Worm (Caenorhabditis elegans) whole organism, L3 larva: ENCODE data around the gene srw-67.

Experiments
- R02D3.7 ChIP-seq: fragments of 150-350 bp; optimal IDR thresholded peaks from 2 replicates; lab custom pipeline; 2014; ENCODE audit warnings: missing biosample characterization, missing genetic modification characterization
- ZK546.5 ChIP-seq: sonication (generic microtip); optimal IDR thresholded peaks from 2 replicates; lab custom pipeline; 2017; ENCODE audit warnings: missing biosample characterization, missing genetic modification characterization
- aly-2 ChIP-seq: fragments of 150-350 bp; optimal IDR thresholded peaks from 2 replicates; lab custom pipeline; 2014; ENCODE audit warnings: missing biosample characterization, missing genetic modification characterization
- ama-1 ChIP-seq: fragments of 150-350 bp; optimal IDR thresholded peaks from 2 replicates; lab custom pipeline; 2018
- ceh-28 ChIP-seq: fragments of 150-350 bp; optimal IDR thresholded peaks from 2 replicates; lab custom pipeline; 2014; ENCODE audit warnings: missing biosample characterization, missing genetic modification reagents, missing genetic modification characterization
- ceh-82 ChIP-seq: fragments of 150-350 bp; optimal IDR thresholded peaks from 2 replicates; lab custom pipeline; 2014; ENCODE audit warnings: missing biosample characterization, missing genetic modification characterization
- daf-12 ChIP-seq: fragments of 150-350 bp; optimal IDR thresholded peaks from 2 replicates; lab custom pipeline; 2014; ENCODE audit warnings: missing biosample characterization, missing genetic modification reagents, missing genetic modification characterization
- egl-27 ChIP-seq: sonication (generic microtip); optimal IDR thresholded peaks from 4 replicates; lab custom pipeline; 2017; ENCODE audit warnings: missing biosample characterization, missing genetic modification reagents, missing genetic modification characterization
- egl-5 ChIP-seq: fragments of 150-350 bp; optimal IDR thresholded peaks from 2 replicates; lab custom pipeline; 2017; ENCODE audit warnings: missing biosample characterization, missing genetic modification reagents, missing genetic modification characterization, inconsistent platforms
- elt-1 ChIP-seq: fragments of 150-350 bp; optimal IDR thresholded peaks from 2 replicates; lab custom pipeline; 2014; ENCODE audit warnings: missing biosample characterization, missing genetic modification characterization
- elt-2 ChIP-seq: sonication (generic microtip); optimal IDR thresholded peaks from 2 replicates; lab custom pipeline; 2016; ENCODE audit warnings: missing genetic modification reagents, mild to moderate bottlenecking, missing genetic modification characterization, missing compliant biosample characterization
- elt-3 ChIP-seq, 3 experiments: fragments of 150-350 bp in 1 of 3; sonication (generic microtip) in 2 of 3; optimal IDR thresholded peaks; 2 replicates in 2 of 3; 4 replicates in 1 of 3; lab custom pipeline; 2014 to 2017; ENCODE audit warnings: missing biosample characterization in 3 of 3, missing genetic modification characterization in 3 of 3
- eor-1 ChIP-seq, 2 experiments: fragments of 150-350 bp; optimal IDR thresholded peaks; 2 replicates each; lab custom pipeline; 2014 to 2018; ENCODE audit warnings: missing biosample characterization in 2 of 2, missing genetic modification characterization in 2 of 2
- fkh-10 ChIP-seq: sonication (generic microtip); optimal IDR thresholded peaks from 2 replicates; lab custom pipeline; 2017; ENCODE audit warnings: missing biosample characterization, missing genetic modification reagents, missing genetic modification characterization
- hmg-11 ChIP-seq: sonication (generic microtip); optimal IDR thresholded peaks from 2 replicates; lab custom pipeline; 2016; ENCODE audit warnings: missing genetic modification characterization, missing compliant biosample characterization
- jun-1 ChIP-seq: fragments of 150-350 bp; optimal IDR thresholded peaks from 2 replicates; lab custom pipeline; 2014; ENCODE audit warnings: missing biosample characterization, missing genetic modification reagents, missing genetic modification characterization
- lin-39 ChIP-seq: fragments of 150-350 bp; optimal IDR thresholded peaks from 2 replicates; lab custom pipeline; 2018; ENCODE audit warnings: missing biosample characterization, missing genetic modification reagents, missing genetic modification characterization
- lsy-12 ChIP-seq: sonication (generic microtip); optimal IDR thresholded peaks from 2 replicates; lab custom pipeline; 2016; ENCODE audit warnings: mild to moderate bottlenecking, missing genetic modification characterization, missing compliant biosample characterization
- nfya-1 ChIP-seq: sonication (generic microtip); optimal IDR thresholded peaks from 2 replicates; lab custom pipeline; 2017; ENCODE audit warnings: missing genetic modification characterization, mild to moderate bottlenecking, missing compliant biosample characterization, antibody characterized with exemption, moderate library complexity; ENCODE audit not compliant: insufficient read depth
- nhr-11 ChIP-seq: fragments of 150-350 bp; optimal IDR thresholded peaks from 2 replicates; lab custom pipeline; 2014; ENCODE audit warnings: missing biosample characterization, missing genetic modification characterization
- nhr-12 ChIP-seq: fragments of 150-350 bp; optimal IDR thresholded peaks from 2 replicates; lab custom pipeline; 2014; ENCODE audit warnings: missing biosample characterization, missing genetic modification characterization
- nhr-23 ChIP-seq: fragments of 150-350 bp; optimal IDR thresholded peaks from 2 replicates; lab custom pipeline; 2014; ENCODE audit warnings: missing biosample characterization, missing genetic modification reagents, missing genetic modification characterization
- nhr-25 ChIP-seq: sonication (generic microtip); optimal IDR thresholded peaks from 2 replicates; lab custom pipeline; 2017; ENCODE audit warnings: missing biosample characterization, missing genetic modification characterization
- nhr-28 ChIP-seq: fragments of 150-350 bp; optimal IDR thresholded peaks from 2 replicates; lab custom pipeline; 2014; ENCODE audit warnings: missing biosample characterization, missing genetic modification characterization
- nhr-43 ChIP-seq: sonication (generic microtip); optimal IDR thresholded peaks from 2 replicates; lab custom pipeline; 2016; ENCODE audit warnings: mild to moderate bottlenecking, missing genetic modification characterization, missing compliant biosample characterization; ENCODE audit not compliant: poor library complexity, severe bottlenecking
- nhr-76 ChIP-seq: fragments of 150-350 bp; sonication (generic microtip); optimal IDR thresholded peaks from 5 replicates; lab custom pipeline; 2014; ENCODE audit warnings: missing biosample characterization, missing genetic modification characterization
- nhr-77 ChIP-seq: fragments of 150-350 bp; optimal IDR thresholded peaks from 2 replicates; lab custom pipeline; 2014; ENCODE audit warnings: missing biosample characterization, missing genetic modification characterization
- pha-4 ChIP-seq: fragments of 150-350 bp; optimal IDR thresholded peaks from 2 replicates; lab custom pipeline; 2014; ENCODE audit warnings: missing biosample characterization, missing genetic modification reagents, missing genetic modification characterization
- pqm-1 ChIP-seq: fragments of 150-350 bp; optimal IDR thresholded peaks from 2 replicates; lab custom pipeline; 2017; ENCODE audit warnings: missing biosample characterization, missing genetic modification characterization, inconsistent platforms
- skn-1 ChIP-seq: fragments of 150-350 bp; optimal IDR thresholded peaks from 2 replicates; lab custom pipeline; 2014; ENCODE audit warnings: missing biosample characterization, missing genetic modification characterization
- tbx-2 ChIP-seq: sonication (generic microtip); optimal IDR thresholded peaks from 2 replicates; lab custom pipeline; 2016; ENCODE audit warnings: mild to moderate bottlenecking, missing genetic modification characterization, missing compliant biosample characterization
- unc-39 ChIP-seq: sonication (generic microtip); optimal IDR thresholded peaks from 4 replicates; lab custom pipeline; 2017; ENCODE audit warnings: missing biosample characterization, missing genetic modification characterization
- unc-62 ChIP-seq: fragments of 150-350 bp; sonication (generic microtip); optimal IDR thresholded peaks from 4 replicates; lab custom pipeline; 2014; ENCODE audit warnings: missing biosample characterization, missing genetic modification reagents, missing genetic modification characterization
- zag-1 ChIP-seq: fragments of 150-350 bp; optimal IDR thresholded peaks from 2 replicates; lab custom pipeline; 2014; ENCODE audit warnings: missing biosample characterization, missing genetic modification characterization
- ztf-4 ChIP-seq: fragments of 150-350 bp; optimal IDR thresholded peaks from 2 replicates; lab custom pipeline; 2014; ENCODE audit warnings: missing biosample characterization, missing genetic modification characterization

Gene srw-67

DNA sequence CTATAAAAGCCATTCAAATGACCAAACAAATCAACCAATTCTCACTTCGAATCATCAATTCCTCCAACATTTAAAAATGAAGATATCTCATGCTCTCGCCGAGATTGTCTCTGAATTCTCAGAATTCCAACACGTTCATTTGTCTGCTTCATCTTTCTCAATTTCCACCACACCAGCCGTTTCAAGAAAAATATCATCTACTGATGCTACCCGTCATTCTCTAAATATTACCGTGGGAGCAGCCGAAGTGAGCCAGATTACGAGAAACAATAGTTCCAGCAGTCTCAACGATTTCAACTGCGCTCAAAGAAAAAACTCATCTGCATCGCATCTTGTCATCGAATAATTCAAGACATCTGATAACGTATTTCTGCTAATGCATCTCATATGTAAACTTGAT is 2.6 kb upstream of the srw-67 start, which contains the start of gene F18E3.12:
Gene F18E3.12, plus strand, starts transcription at position 77 of the 400 bp plus-strand sequence.
- no peak for TF ChIP-seq egl-5 (tag; lab: Kevin White, UChicago)
- peak; percentile 83 for TF ChIP-seq ama-1 (lab: Kevin White, UChicago)

DNA sequence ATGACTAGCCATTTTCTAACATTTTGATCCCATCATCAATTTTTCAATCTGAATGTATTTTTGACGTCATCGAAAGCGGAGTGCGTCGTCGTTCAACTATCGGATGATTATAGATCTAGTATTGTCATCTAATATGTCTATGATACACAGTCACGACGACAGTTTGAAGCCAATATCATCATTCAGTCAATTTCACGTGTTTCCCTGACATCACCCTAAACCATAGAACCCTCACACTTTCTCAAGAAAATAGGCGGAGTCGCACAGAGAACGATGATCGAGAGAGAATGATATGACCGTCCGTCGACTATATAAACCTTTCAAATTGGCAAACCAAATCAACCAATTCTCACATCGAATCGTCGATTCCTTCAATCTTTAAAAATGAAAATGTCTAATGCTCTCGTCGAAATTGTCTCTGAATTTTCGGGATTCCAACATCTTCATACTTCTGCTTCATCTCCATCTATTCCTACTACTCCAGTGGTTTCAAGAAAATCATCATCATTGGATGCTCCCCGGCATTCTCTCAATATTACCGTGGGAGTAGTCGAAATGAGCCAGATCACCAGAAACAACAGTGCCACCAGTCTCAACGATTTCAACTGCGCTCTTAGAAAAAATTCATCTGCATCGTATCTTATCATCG is 1.6 kb upstream of the srw-67 start, which contains the start of gene F18E3.13:
Gene F18E3.13, plus strand, starts transcription at position 385 of the 649 bp plus-strand sequence.
- peak; percentile 92 for TF ChIP-seq nhr-25
- peak; percentile 37 for TF ChIP-seq jun-1 (tag; lab: Kevin White, UChicago)
- no peak for TF ChIP-seq lin-39 (tag; lab: Kevin White, UChicago)
- TF ChIP-seq ceh-28 (tag; lab: Kevin White, UChicago), result no peak
- TF ChIP-seq egl-5 (tag; lab: Kevin White, UChicago), result no peak
- TF ChIP-seq nhr-12 (tag; lab: Kevin White, UChicago), result no peak
- peak; percentile 22 for TF ChIP-seq egl-27 (tag; lab: Kevin White, UChicago)
- no peak for TF ChIP-seq nhr-11 (tag; lab: Kevin White, UChicago)
- no peak for TF ChIP-seq ZK546.5 (tag; lab: Kevin White, UChicago)
- TF ChIP-seq R02D3.7 (tag; lab: Kevin White, UChicago), result no peak
- no peak for TF ChIP-seq ceh-82
- no peak for TF ChIP-seq fkh-10 (GFP tag; lab: Kevin White, UChicago)
- TF ChIP-seq nhr-43 (tag; lab: Kevin White, UChicago), result peak; percentile 93
- TF ChIP-seq tbx-2, result peak; percentile 34
- peak; percentile 93 for TF ChIP-seq ama-1 (lab: Kevin White, UChicago)
- peak; percentile 7 for TF ChIP-seq lsy-12 (tag; lab: Kevin White, UChicago)
- TF ChIP-seq nhr-23 (tag; lab: Kevin White, UChicago), result peak; percentile 85
- peak; percentile 33 to 44 (median 38) for TF ChIP-seq elt-3 (tag; optimal IDR thresholded peaks at IDR 0.05; lab: Kevin White, UChicago)
- TF ChIP-seq unc-62 (GFP tag; lab: Kevin White, UChicago), result no peak
- no peak for TF ChIP-seq hmg-11 (tag; lab: Kevin White, UChicago)

DNA sequence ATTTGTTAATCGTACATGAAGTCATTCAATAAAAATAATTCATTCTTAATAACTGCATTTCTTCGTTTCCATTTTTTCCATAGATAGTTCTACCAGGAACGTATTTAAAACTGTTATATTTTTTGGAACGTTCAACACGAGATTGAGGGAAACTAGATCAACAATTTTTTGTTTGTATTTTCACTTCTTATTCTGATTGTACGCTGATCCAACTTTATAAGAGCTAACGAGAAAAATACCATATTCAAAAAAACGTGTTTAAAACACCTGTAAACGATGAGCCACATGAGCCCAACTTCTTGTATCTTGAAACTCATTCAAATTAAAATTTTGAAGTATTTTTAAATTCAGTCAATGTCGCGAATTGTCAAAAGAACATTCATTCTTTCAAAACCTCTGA is 891 bp upstream of the srw-67 start:
- TF ChIP-seq ztf-4 (tag; lab: Kevin White, UChicago) (no peak), skn-1 (no peak), ZK546.5 (tag; lab: Kevin White, UChicago) (no peak), nhr-28 (tag; lab: Kevin White, UChicago) (no peak), R02D3.7 (tag; lab: Kevin White, UChicago) (no peak), nhr-23 (tag; lab: Kevin White, UChicago) (peak; percentile 7), ama-1 (lab: Kevin White, UChicago) (peak; percentile 57), nfya-1 (tag; lab: Kevin White, UChicago) (no peak), lsy-12 (tag; lab: Kevin White, UChicago) (no peak), pha-4 (tag; lab: Kevin White, UChicago) (no peak), nhr-43 (tag; lab: Kevin White, UChicago) (peak; percentile 20), unc-39 (tag; lab: Kevin White, UChicago) (no peak), egl-5 (tag; lab: Kevin White, UChicago) (no peak), nhr-25 (no peak), nhr-76 (tag; lab: Kevin White, UChicago) (no peak)

DNA sequence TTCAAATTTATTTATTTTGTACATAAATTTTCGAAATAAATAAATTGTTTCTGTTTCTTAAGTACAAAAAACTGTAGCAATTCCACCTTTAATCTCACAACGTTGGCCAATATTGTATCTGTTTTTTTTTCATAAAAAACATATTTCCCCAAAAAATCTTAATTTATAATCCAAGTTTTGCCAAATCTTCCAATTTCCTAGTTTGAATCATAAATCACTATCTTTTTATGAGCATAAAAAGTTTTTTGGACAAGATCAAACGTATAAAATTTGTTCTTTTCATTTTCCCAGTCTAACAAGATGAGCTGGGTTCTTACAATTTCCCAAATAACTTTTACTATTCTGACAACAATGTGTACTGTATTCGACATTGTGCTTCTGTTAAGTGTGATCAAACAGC is 2.7 kb downstream of the srw-67 start, which contains the start of gene srxa-4:
Gene srxa-4, plus strand, starts transcription at position 301 of the 400 bp plus-strand sequence.
- no peak for TF ChIP-seq elt-1 (tag; lab: Kevin White, UChicago)
- no peak for TF ChIP-seq R02D3.7 (tag; lab: Kevin White, UChicago)
- TF ChIP-seq elt-2 (tag; lab: Kevin White, UChicago), result no peak
- no peak for TF ChIP-seq zag-1 (tag; lab: Kevin White, UChicago)
- TF ChIP-seq nhr-77 (tag; lab: Kevin White, UChicago), result no peak
- TF ChIP-seq aly-2 (tag; lab: Kevin White, UChicago), result no peak
- TF ChIP-seq ceh-82, result no peak
- no peak for TF ChIP-seq tbx-2
- TF ChIP-seq nhr-43 (tag; lab: Kevin White, UChicago), result no peak
- TF ChIP-seq pqm-1, result no peak
- TF ChIP-seq nhr-25, result no peak
- no peak for TF ChIP-seq eor-1 (tag; optimal IDR thresholded peaks at IDR 0.05; lab: Kevin White, UChicago)
- no peak for TF ChIP-seq fkh-10 (GFP tag; lab: Kevin White, UChicago)
- no peak for TF ChIP-seq daf-12 (tag; lab: Kevin White, UChicago)
- no peak for TF ChIP-seq elt-3 (tag; optimal IDR thresholded peaks at IDR 0.05; lab: Kevin White, UChicago)
- TF ChIP-seq jun-1 (tag; lab: Kevin White, UChicago), result no peak
- TF ChIP-seq unc-62 (GFP tag; lab: Kevin White, UChicago), result no peak
- no peak for TF ChIP-seq ZK546.5 (tag; lab: Kevin White, UChicago)
- TF ChIP-seq, all 47 proteins: peak for 0
